Worm (Caenorhabditis elegans) whole organism, L3 larva: ENCODE measurements around the gene nlp-34.

Experiments used
- R02D3.7 ChIP-seq: fragments of 150-350 bp; optimal IDR thresholded peaks from 2 replicates; lab custom pipeline; 2014; ENCODE audit warnings: missing biosample characterization, missing genetic modification characterization
- ZK546.5 ChIP-seq: sonication (generic microtip); optimal IDR thresholded peaks from 2 replicates; lab custom pipeline; 2017; ENCODE audit warnings: missing biosample characterization, missing genetic modification characterization
- aly-2 ChIP-seq: fragments of 150-350 bp; optimal IDR thresholded peaks from 2 replicates; lab custom pipeline; 2014; ENCODE audit warnings: missing biosample characterization, missing genetic modification characterization
- ama-1 ChIP-seq: fragments of 150-350 bp; optimal IDR thresholded peaks from 2 replicates; lab custom pipeline; 2018
- ceh-16 ChIP-seq: sonication (generic microtip); optimal IDR thresholded peaks from 2 replicates; lab custom pipeline; 2017; ENCODE audit warnings: missing biosample characterization, missing genetic modification characterization
- ceh-82 ChIP-seq: fragments of 150-350 bp; optimal IDR thresholded peaks from 2 replicates; lab custom pipeline; 2014; ENCODE audit warnings: missing biosample characterization, missing genetic modification characterization
- ceh-9 ChIP-seq: sonication (generic microtip); optimal IDR thresholded peaks from 2 replicates; lab custom pipeline; 2018; ENCODE audit warnings: missing biosample characterization, missing genetic modification characterization
- egl-27 ChIP-seq: sonication (generic microtip); optimal IDR thresholded peaks from 4 replicates; lab custom pipeline; 2017; ENCODE audit warnings: missing biosample characterization, missing genetic modification reagents, missing genetic modification characterization
- egl-5 ChIP-seq: fragments of 150-350 bp; optimal IDR thresholded peaks from 2 replicates; lab custom pipeline; 2017; ENCODE audit warnings: missing biosample characterization, missing genetic modification reagents, missing genetic modification characterization, inconsistent platforms
- elt-1 ChIP-seq: fragments of 150-350 bp; optimal IDR thresholded peaks from 2 replicates; lab custom pipeline; 2014; ENCODE audit warnings: missing biosample characterization, missing genetic modification characterization
- elt-2 ChIP-seq: sonication (generic microtip); optimal IDR thresholded peaks from 2 replicates; lab custom pipeline; 2016; ENCODE audit warnings: missing genetic modification reagents, mild to moderate bottlenecking, missing genetic modification characterization, missing compliant biosample characterization
- elt-3 ChIP-seq, 3 experiments: fragments of 150-350 bp in 1 of 3; sonication (generic microtip) in 2 of 3; optimal IDR thresholded peaks; 2 replicates in 2 of 3; 4 replicates in 1 of 3; lab custom pipeline; 2014 to 2017; ENCODE audit warnings: missing biosample characterization in 3 of 3, missing genetic modification characterization in 3 of 3
- fkh-10 ChIP-seq: sonication (generic microtip); optimal IDR thresholded peaks from 2 replicates; lab custom pipeline; 2017; ENCODE audit warnings: missing biosample characterization, missing genetic modification reagents, missing genetic modification characterization
- fkh-2 ChIP-seq: fragments of 150-350 bp; optimal IDR thresholded peaks from 2 replicates; lab custom pipeline; 2014; ENCODE audit warnings: missing biosample characterization, missing genetic modification reagents, missing genetic modification characterization
- fos-1 ChIP-seq: fragments of 150-350 bp; optimal IDR thresholded peaks from 2 replicates; lab custom pipeline; 2014; ENCODE audit warnings: missing biosample characterization, missing genetic modification characterization
- jun-1 ChIP-seq: fragments of 150-350 bp; optimal IDR thresholded peaks from 2 replicates; lab custom pipeline; 2014; ENCODE audit warnings: missing biosample characterization, missing genetic modification reagents, missing genetic modification characterization
- lin-15B ChIP-seq: fragments of 150-350 bp; optimal IDR thresholded peaks from 2 replicates; lab custom pipeline; 2014; ENCODE audit warnings: missing biosample characterization, missing genetic modification characterization
- lin-39 ChIP-seq: fragments of 150-350 bp; optimal IDR thresholded peaks from 2 replicates; lab custom pipeline; 2018; ENCODE audit warnings: missing biosample characterization, missing genetic modification reagents, missing genetic modification characterization
- lsy-12 ChIP-seq: sonication (generic microtip); optimal IDR thresholded peaks from 2 replicates; lab custom pipeline; 2016; ENCODE audit warnings: mild to moderate bottlenecking, missing genetic modification characterization, missing compliant biosample characterization
- mdl-1 ChIP-seq: fragments of 150-350 bp; optimal IDR thresholded peaks from 2 replicates; lab custom pipeline; 2014; ENCODE audit warnings: missing biosample characterization, missing genetic modification characterization
- nhr-11 ChIP-seq: fragments of 150-350 bp; optimal IDR thresholded peaks from 2 replicates; lab custom pipeline; 2014; ENCODE audit warnings: missing biosample characterization, missing genetic modification characterization
- nhr-12 ChIP-seq: fragments of 150-350 bp; optimal IDR thresholded peaks from 2 replicates; lab custom pipeline; 2014; ENCODE audit warnings: missing biosample characterization, missing genetic modification characterization
- nhr-23 ChIP-seq: fragments of 150-350 bp; optimal IDR thresholded peaks from 2 replicates; lab custom pipeline; 2014; ENCODE audit warnings: missing biosample characterization, missing genetic modification reagents, missing genetic modification characterization
- nhr-237 ChIP-seq: fragments of 150-350 bp; optimal IDR thresholded peaks from 2 replicates; lab custom pipeline; 2014; ENCODE audit warnings: missing biosample characterization, missing genetic modification characterization
- nhr-25 ChIP-seq: sonication (generic microtip); optimal IDR thresholded peaks from 2 replicates; lab custom pipeline; 2017; ENCODE audit warnings: missing biosample characterization, missing genetic modification characterization
- nhr-28 ChIP-seq: fragments of 150-350 bp; optimal IDR thresholded peaks from 2 replicates; lab custom pipeline; 2014; ENCODE audit warnings: missing biosample characterization, missing genetic modification characterization
- nhr-43 ChIP-seq: sonication (generic microtip); optimal IDR thresholded peaks from 2 replicates; lab custom pipeline; 2016; ENCODE audit warnings: mild to moderate bottlenecking, missing genetic modification characterization, missing compliant biosample characterization; ENCODE audit not compliant: poor library complexity, severe bottlenecking
- nhr-77 ChIP-seq: fragments of 150-350 bp; optimal IDR thresholded peaks from 2 replicates; lab custom pipeline; 2014; ENCODE audit warnings: missing biosample characterization, missing genetic modification characterization
- pha-4 ChIP-seq: fragments of 150-350 bp; optimal IDR thresholded peaks from 2 replicates; lab custom pipeline; 2014; ENCODE audit warnings: missing biosample characterization, missing genetic modification reagents, missing genetic modification characterization
- pqm-1 ChIP-seq: fragments of 150-350 bp; optimal IDR thresholded peaks from 2 replicates; lab custom pipeline; 2017; ENCODE audit warnings: missing biosample characterization, missing genetic modification characterization, inconsistent platforms
- skn-1 ChIP-seq: fragments of 150-350 bp; optimal IDR thresholded peaks from 2 replicates; lab custom pipeline; 2014; ENCODE audit warnings: missing biosample characterization, missing genetic modification characterization
- snpc-4 ChIP-seq: fragments of 150-350 bp; optimal IDR thresholded peaks from 2 replicates; lab custom pipeline; 2014; ENCODE audit warnings: missing biosample characterization, missing genetic modification characterization
- tbx-2 ChIP-seq: sonication (generic microtip); optimal IDR thresholded peaks from 2 replicates; lab custom pipeline; 2016; ENCODE audit warnings: mild to moderate bottlenecking, missing genetic modification characterization, missing compliant biosample characterization
- unc-39 ChIP-seq: sonication (generic microtip); optimal IDR thresholded peaks from 4 replicates; lab custom pipeline; 2017; ENCODE audit warnings: missing biosample characterization, missing genetic modification characterization
- zag-1 ChIP-seq: fragments of 150-350 bp; optimal IDR thresholded peaks from 2 replicates; lab custom pipeline; 2014; ENCODE audit warnings: missing biosample characterization, missing genetic modification characterization
- ztf-11 ChIP-seq: fragments of 150-350 bp; optimal IDR thresholded peaks from 2 replicates; lab custom pipeline; 2014; ENCODE audit warnings: missing biosample characterization, missing genetic modification characterization

Gene nlp-34

DNA sequence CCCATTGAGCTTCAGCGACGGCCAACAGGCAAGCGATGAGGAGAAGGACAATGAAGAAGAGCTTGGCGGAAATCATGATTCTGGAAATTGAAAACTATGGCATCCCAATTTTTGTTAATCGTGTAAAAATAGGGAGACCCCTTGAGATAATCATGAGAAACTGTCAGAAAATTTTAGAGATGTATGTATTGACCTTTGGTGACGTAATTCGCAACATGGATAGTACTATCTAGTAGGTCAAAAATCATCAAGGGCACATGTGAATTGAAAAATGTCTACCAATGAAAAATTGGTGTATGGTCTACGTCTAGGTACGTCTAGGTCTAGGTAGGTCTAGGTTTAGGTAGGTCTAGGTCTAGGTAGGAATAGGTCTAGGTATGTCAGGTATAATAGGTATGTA lies at the start of gene nlp-34:
Gene nlp-34 (minus strand): TSS at position 82 of the 400 bp plus-strand sequence.
- TF ChIP-seq lin-39 (tag; lab: Kevin White, UChicago), result no peak
- peak; percentile 54 for TF ChIP-seq nhr-25
- TF ChIP-seq, all 47 proteins: peak for 1

DNA sequence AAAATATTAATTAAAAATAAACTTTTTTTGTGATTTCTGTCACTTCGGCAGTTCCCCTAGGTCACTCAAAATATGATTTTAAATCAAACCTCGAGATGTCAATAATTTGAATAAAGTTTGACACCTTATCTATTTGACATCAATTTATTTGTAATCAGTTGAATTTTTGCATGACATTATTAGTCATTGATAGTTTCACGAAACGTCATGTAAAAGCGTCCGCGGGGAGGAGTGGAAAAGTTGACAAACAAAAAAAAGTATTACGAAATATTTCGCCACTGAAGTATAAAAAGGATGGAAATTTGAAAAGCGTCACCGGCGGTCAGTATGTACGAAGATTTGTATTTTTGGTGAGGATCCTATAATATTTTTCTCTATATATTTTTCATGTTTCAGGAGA lies 45.8 kb upstream of the nlp-34 start, which contains the start of gene K09D9.1:
Gene K09D9.1 (plus strand): TSS at position 271 of the 400 bp plus-strand sequence.
- TF ChIP-seq pha-4 (tag; lab: Kevin White, UChicago) (no peak), jun-1 (tag; lab: Kevin White, UChicago) (peak; percentile 64), nhr-237 (tag; lab: Kevin White, UChicago) (no peak), fkh-2 (no peak), skn-1 (no peak), pqm-1 (tag; lab: Kevin White, UChicago) (peak; percentile 81), elt-2 (tag; lab: Kevin White, UChicago) (peak; percentile 92)

DNA sequence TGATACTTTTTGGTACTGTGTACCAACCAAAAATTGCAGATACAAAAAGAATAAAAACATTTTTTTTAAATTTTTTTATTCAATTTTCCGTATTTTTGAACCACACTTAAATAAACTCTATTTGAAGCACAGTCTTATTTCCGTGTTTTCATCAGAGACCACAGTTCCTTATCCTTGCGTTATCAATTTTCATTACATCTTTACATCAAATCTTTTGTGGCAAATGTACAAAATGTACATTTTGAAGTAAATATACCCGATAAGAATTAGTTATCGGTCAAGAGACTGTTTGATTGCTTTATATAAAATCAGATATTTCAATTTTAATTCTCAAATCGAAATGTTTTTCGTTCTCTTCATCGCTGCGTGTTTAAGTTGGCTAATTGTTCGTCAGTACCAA lies 43.4 kb upstream of the nlp-34 start, which contains the start of gene cyp-35A3:
Gene cyp-35A3 (plus strand): TSS at position 301 of the 400 bp plus-strand sequence.
- TF ChIP-seq nhr-77 (tag; lab: Kevin White, UChicago) (no peak), snpc-4 (tag; lab: Kevin White, UChicago) (no peak), zag-1 (tag; lab: Kevin White, UChicago) (no peak), lin-39 (tag; lab: Kevin White, UChicago) (no peak), nhr-23 (no peak), fos-1 (no peak), ZK546.5 (tag; lab: Kevin White, UChicago) (no peak), nhr-28 (tag; lab: Kevin White, UChicago) (no peak), ceh-16 (tag; lab: Kevin White, UChicago) (no peak), jun-1 (tag; lab: Kevin White, UChicago) (no peak), tbx-2 (no peak), fkh-2 (no peak), nhr-12 (tag; lab: Kevin White, UChicago) (no peak), ceh-9 (tag; lab: Kevin White, UChicago) (no peak), nhr-25 (no peak), ceh-82 (tag; lab: Kevin White, UChicago) (no peak)

DNA sequence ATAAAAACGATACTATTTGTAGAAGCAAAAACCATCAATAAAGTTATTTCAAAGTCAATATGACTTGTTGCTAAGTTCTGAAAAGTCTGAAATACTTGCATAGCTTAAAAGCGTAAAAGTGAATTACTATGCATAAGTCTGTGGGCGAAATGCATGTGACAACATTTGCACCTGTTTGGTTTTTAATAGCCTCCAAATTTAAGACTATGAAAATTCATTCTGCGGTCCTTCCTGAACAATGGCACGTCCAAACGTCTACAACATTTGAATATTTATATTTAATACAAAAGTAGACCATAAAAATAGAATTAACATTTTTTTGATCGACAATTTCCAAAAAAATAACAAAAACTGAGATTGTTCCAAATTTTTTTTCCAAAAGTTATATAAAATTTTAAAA lies 42.8 kb upstream of the nlp-34 start, which contains the start of gene K09D9.14:
Gene K09D9.14 (minus strand): TSS at position 101 of the 400 bp plus-strand sequence.
- TF ChIP-seq fkh-10, result no peak
- TF ChIP-seq mdl-1 (tag; lab: Kevin White, UChicago), result no peak
- TF ChIP-seq egl-27, result no peak
- no peak for TF ChIP-seq ama-1 (lab: Kevin White, UChicago)
- no peak for TF ChIP-seq nhr-237 (tag; lab: Kevin White, UChicago)
- no peak for TF ChIP-seq lsy-12 (tag; lab: Kevin White, UChicago)
- no peak for TF ChIP-seq skn-1
- TF ChIP-seq nhr-23, result no peak
- TF ChIP-seq elt-1 (tag; lab: Kevin White, UChicago), result no peak
- TF ChIP-seq unc-39, result no peak
- TF ChIP-seq nhr-25, result no peak
- no peak for TF ChIP-seq zag-1 (tag; lab: Kevin White, UChicago)
- TF ChIP-seq nhr-43 (tag; lab: Kevin White, UChicago), result no peak
- TF ChIP-seq elt-2 (tag; lab: Kevin White, UChicago), result no peak
- no peak for TF ChIP-seq tbx-2
- TF ChIP-seq ztf-11 (tag; lab: Kevin White, UChicago), result no peak
- TF ChIP-seq egl-5 (tag; lab: Kevin White, UChicago), result no peak
- TF ChIP-seq R02D3.7 (tag; lab: Kevin White, UChicago), result no peak
- TF ChIP-seq, all 47 proteins: peak for 0

DNA sequence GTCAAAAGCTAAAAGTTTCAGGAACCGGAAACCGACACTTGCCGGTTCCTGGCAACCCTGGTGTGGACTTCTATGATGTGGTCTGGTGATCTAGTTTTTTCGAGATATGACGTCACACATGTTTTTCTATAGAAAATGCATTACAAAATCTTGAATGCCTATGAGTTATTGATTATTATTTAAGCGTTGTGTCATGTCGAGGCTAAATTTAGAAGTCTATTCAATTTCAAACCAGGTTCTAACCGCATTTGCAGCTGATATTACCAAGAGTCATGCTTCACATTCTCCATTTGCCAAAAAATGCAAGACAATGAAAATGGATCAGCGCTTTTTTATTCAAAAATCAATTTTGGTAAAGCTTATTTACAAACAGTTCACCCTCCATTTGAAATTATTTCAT lies 40.3 kb upstream of the nlp-34 start, which contains the start of gene K09D9.3:
Gene K09D9.3 (plus strand): TSS at position 301 of the 400 bp plus-strand sequence.
- TF ChIP-seq tbx-2, result no peak
- TF ChIP-seq nhr-11 (tag; lab: Kevin White, UChicago), result no peak
- TF ChIP-seq aly-2 (tag; lab: Kevin White, UChicago), result no peak
- no peak for TF ChIP-seq egl-27
- no peak for TF ChIP-seq fos-1
- TF ChIP-seq ceh-9 (tag; lab: Kevin White, UChicago), result no peak
- no peak for TF ChIP-seq elt-1 (tag; lab: Kevin White, UChicago)
- no peak for TF ChIP-seq lin-39 (tag; lab: Kevin White, UChicago)
- TF ChIP-seq elt-3 (tag; optimal IDR thresholded peaks at IDR 0.05; lab: Kevin White, UChicago), result no peak
- no peak for TF ChIP-seq R02D3.7 (tag; lab: Kevin White, UChicago)
- TF ChIP-seq lin-15B, result no peak
- no peak for TF ChIP-seq snpc-4 (tag; lab: Kevin White, UChicago)
- no peak for TF ChIP-seq skn-1
- no peak for TF ChIP-seq pha-4 (tag; lab: Kevin White, UChicago)
- TF ChIP-seq nhr-23, result no peak
- no peak for TF ChIP-seq zag-1 (tag; lab: Kevin White, UChicago)
